Worm (Caenorhabditis elegans) whole organism, early embryonic: ENCODE data around the gene Y41D4A.7.

Source experiments
- B0310.2 ChIP-seq: sonication (generic microtip); optimal IDR thresholded peaks from 2 replicates; lab custom pipeline; 2016; ENCODE audit warnings: mild to moderate bottlenecking, missing genetic modification characterization, missing compliant biosample characterization
- F13C5.2 ChIP-seq: sonication (generic microtip); optimal IDR thresholded peaks from 2 replicates; lab custom pipeline; 2017; ENCODE audit warnings: mild to moderate bottlenecking, missing genetic modification characterization, inconsistent platforms, missing compliant biosample characterization
- aly-1 ChIP-seq: sonication (generic microtip); optimal IDR thresholded peaks from 2 replicates; lab custom pipeline; 2016; ENCODE audit warnings: missing genetic modification characterization, missing compliant biosample characterization
- ama-1 ChIP-seq: fragments of 150-350 bp; optimal IDR thresholded peaks from 2 replicates; lab custom pipeline; 2014
- ceh-13 ChIP-seq: fragments of 200-800 bp; sonication (Bioruptor generic); optimal IDR thresholded peaks from 2 replicates; lab custom pipeline; 2018; ENCODE audit warnings: mild to moderate bottlenecking, missing genetic modification characterization, missing compliant biosample characterization
- ceh-36 ChIP-seq: sonication (generic microtip); optimal IDR thresholded peaks from 2 replicates; lab custom pipeline; 2016; ENCODE audit warnings: missing genetic modification characterization, inconsistent platforms, missing compliant biosample characterization
- ets-7 ChIP-seq: sonication (generic microtip); optimal IDR thresholded peaks from 2 replicates; lab custom pipeline; 2016; ENCODE audit warnings: missing genotype, missing genetic modification characterization, missing compliant biosample characterization
- flt-1 ChIP-seq: fragments of 200-800 bp; sonication (Bioruptor generic); IDR thresholded peaks from 2 replicates; pipeline ENCODE4 v1.3.6; 2022; ENCODE audit warnings: missing genetic modification characterization, missing compliant biosample characterization
- hmbx-1 ChIP-seq: sonication (generic microtip); optimal IDR thresholded peaks from 2 replicates; lab custom pipeline; 2016; ENCODE audit warnings: mild to moderate bottlenecking, missing genetic modification characterization, missing compliant biosample characterization
- hmg-4 ChIP-seq: fragments of 200-800 bp; sonication (Bioruptor generic); optimal IDR thresholded peaks from 2 replicates; lab custom pipeline; 2018; ENCODE audit warnings: mild to moderate bottlenecking, missing genetic modification characterization, missing compliant biosample characterization
- hnd-1 ChIP-seq: sonication (generic microtip); optimal IDR thresholded peaks from 2 replicates; lab custom pipeline; 2016; ENCODE audit warnings: missing genetic modification characterization, missing compliant biosample characterization
- pes-1 ChIP-seq: fragments of 200-800 bp; sonication (Bioruptor generic); IDR thresholded peaks from 2 replicates; pipeline ENCODE4 v1.3.6; 2022; ENCODE audit warnings: missing genetic modification reagents, missing genetic modification characterization, missing compliant biosample characterization
- scrt-1 ChIP-seq: fragments of 200-800 bp; sonication (Bioruptor generic); IDR thresholded peaks from 2 replicates; pipeline ENCODE4 v1.3.6; 2022; ENCODE audit warnings: missing genetic modification characterization, missing compliant biosample characterization
- sea-1 ChIP-seq: fragments of 200-800 bp; sonication (Bioruptor generic); conservative IDR thresholded peaks from 2 replicates; pipeline ENCODE4 v1.3.6; 2022; ENCODE audit warnings: missing genetic modification characterization, missing compliant biosample characterization
- tbx-11 ChIP-seq: fragments of 200-800 bp; sonication (Bioruptor generic); IDR thresholded peaks from 2 replicates; pipeline ENCODE4 v1.3.6; 2022; ENCODE audit warnings: missing genetic modification characterization, missing compliant biosample characterization
- tbx-37 ChIP-seq: fragments of 200-800 bp; sonication (Bioruptor generic); conservative IDR thresholded peaks from 2 replicates; pipeline ENCODE4 v1.3.6; 2022; ENCODE audit warnings: missing genetic modification reagents, missing genetic modification characterization, missing compliant biosample characterization
- tra-4 ChIP-seq: sonication (generic microtip); optimal IDR thresholded peaks from 2 replicates; lab custom pipeline; 2017; ENCODE audit warnings: missing genetic modification characterization, missing compliant biosample characterization

Gene Y41D4A.7

DNA sequence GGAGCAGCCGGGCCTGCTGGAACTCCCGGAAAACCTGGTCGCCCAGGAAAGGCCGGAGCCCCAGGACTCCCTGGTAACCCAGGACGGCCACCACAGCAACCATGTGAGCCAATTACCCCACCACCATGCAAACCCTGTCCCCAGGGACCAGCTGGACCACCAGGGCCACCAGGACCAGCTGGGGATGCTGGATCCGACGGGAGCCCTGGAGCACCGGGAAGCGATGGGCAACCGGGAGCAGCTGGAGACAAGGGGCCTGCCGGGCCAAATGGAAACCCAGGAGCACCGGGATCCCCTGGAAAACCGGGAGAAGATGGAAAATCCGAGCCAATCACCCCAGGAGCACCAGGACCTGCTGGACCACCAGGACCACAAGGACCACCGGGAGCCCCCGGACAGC lies 7.7 kb upstream of the Y41D4A.7 start:
- no peak for TF ChIP-seq hmbx-1 (tag; lab: Kevin White, UChicago)
- TF ChIP-seq aly-1, result peak; percentile 75
- TF ChIP-seq tbx-11 (GFP tag; lab: Robert Waterston, UW), result no peak
- peak; percentile 47 for TF ChIP-seq hmg-4

DNA sequence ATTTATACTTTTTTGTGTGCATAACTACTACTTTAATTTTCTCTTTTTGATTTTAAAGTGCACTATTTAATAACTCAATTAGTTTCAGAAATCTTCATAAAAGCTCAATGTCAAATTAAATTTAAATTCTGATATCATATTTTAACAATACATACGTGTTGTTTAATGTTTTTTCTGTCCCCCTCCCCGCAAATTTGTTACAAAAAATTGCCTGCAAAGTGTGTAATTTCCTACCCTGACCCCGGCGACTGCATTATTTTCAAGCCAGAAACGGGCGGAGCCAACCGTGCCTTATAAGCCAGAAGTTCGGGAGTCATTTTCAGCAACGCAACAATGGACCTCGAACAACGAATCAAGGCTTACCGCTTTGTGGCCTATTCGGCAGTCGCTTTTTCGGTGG lies 6.9 kb upstream of the Y41D4A.7 start, which contains the start of gene col-108:
Gene col-108 (plus strand): TSS at position 301 of the 400 bp plus-strand sequence.
- TF ChIP-seq tbx-11 (GFP tag; lab: Robert Waterston, UW) (no peak), tbx-37 (no peak), hnd-1 (tag; lab: Kevin White, UChicago) (no peak), sea-1 (GFP tag; lab: Robert Waterston, UW) (no peak)

DNA sequence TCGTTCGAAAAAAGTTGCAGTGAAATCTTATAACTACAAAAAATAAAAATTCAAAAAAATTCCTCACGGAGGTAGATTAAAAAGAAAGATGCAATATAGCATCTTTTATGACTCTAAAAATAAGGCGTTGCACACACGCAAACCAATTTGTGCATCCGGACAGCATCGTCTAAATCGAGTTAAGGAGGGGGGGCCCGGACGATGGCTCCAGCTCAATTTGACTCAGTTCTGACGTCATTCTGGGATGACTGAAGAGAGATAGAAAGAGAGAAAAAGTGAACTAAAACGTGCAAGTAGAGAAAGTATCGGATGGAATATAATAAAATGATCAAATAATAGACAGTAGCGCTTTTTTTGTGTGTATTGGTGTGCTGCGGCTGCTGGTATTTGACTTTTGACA lies 4.6 kb upstream of the Y41D4A.7 start:
- TF ChIP-seq flt-1, result no peak
- TF ChIP-seq hmg-4, result no peak
- TF ChIP-seq hmbx-1 (tag; lab: Kevin White, UChicago), result no peak
- no peak for TF ChIP-seq tra-4
- TF ChIP-seq ets-7 (tag; lab: Kevin White, UChicago), result no peak
- TF ChIP-seq sea-1 (GFP tag; lab: Robert Waterston, UW), result no peak
- no peak for TF ChIP-seq F13C5.2 (tag; lab: Kevin White, UChicago)
- TF ChIP-seq scrt-1 (GFP tag; lab: Robert Waterston, UW), result no peak
- TF ChIP-seq aly-1, result no peak
- TF ChIP-seq tbx-11 (GFP tag; lab: Robert Waterston, UW), result no peak

DNA sequence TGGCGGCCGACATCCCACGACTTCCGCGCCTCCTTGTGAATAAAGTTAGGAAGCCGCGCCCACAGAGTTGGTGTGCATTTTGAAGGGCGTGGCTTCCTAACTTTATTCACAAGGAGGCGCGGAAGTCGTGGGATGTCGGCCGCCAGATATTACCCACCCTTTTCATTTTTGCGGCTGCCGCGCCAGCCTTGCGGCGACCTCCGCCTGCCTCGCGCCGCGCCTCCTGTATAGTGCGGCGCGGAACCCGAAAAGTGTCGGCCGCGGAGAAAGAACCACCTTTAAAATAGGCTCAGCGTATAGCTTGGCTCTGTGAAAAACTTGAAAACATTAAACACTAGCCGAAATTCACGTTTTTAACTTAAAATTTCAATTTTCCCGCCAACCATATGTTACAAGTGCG lies 2.1 kb upstream of the Y41D4A.7 start:
- TF ChIP-seq ets-7 (tag; lab: Kevin White, UChicago), result no peak
- TF ChIP-seq ceh-13 (GFP tag; lab: Kevin White, UChicago), result no peak
- TF ChIP-seq hnd-1 (tag; lab: Kevin White, UChicago), result no peak
- TF ChIP-seq hmbx-1 (tag; lab: Kevin White, UChicago), result no peak
- TF ChIP-seq scrt-1 (GFP tag; lab: Robert Waterston, UW), result no peak
- TF ChIP-seq tra-4, result no peak
- TF ChIP-seq tbx-11 (GFP tag; lab: Robert Waterston, UW), result no peak
- TF ChIP-seq pes-1, result no peak
- TF ChIP-seq ceh-36 (tag; lab: Kevin White, UChicago), result no peak
- no peak for TF ChIP-seq B0310.2 (tag; lab: Kevin White, UChicago)
- TF ChIP-seq F13C5.2 (tag; lab: Kevin White, UChicago), result no peak
- no peak for TF ChIP-seq tbx-37

DNA sequence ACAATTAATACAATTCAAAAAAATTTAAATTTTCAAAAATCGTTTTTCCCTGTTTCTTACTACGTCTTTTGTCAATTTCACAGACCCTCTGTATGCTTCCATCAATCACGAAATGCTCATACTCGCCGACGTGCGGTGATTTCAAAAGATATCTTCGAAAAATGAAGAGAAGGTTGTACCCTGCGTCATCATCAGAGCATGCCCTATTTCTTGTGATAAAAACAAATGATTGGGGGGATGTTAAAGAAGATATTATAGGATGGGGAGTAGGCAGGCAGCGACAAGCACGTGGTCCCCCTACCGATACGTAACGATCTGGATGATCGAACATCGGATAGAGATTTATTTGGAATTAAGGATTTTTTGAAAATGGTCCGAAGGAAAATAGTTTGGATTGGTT lies 2.8 kb downstream of the Y41D4A.7 start:
- TF ChIP-seq scrt-1 (GFP tag; lab: Robert Waterston, UW) (no peak), hmbx-1 (tag; lab: Kevin White, UChicago) (no peak), pes-1 (no peak), ama-1 (lab: Kevin White, UChicago) (no peak), hmg-4 (no peak), flt-1 (no peak), aly-1 (no peak), ceh-13 (GFP tag; lab: Kevin White, UChicago) (no peak), B0310.2 (tag; lab: Kevin White, UChicago) (no peak), tbx-11 (GFP tag; lab: Robert Waterston, UW) (no peak), ets-7 (tag; lab: Kevin White, UChicago) (no peak), F13C5.2 (tag; lab: Kevin White, UChicago) (no peak), ceh-36 (tag; lab: Kevin White, UChicago) (no peak), tbx-37 (no peak), tra-4 (no peak), sea-1 (GFP tag; lab: Robert Waterston, UW) (no peak), hnd-1 (tag; lab: Kevin White, UChicago) (no peak)

DNA sequence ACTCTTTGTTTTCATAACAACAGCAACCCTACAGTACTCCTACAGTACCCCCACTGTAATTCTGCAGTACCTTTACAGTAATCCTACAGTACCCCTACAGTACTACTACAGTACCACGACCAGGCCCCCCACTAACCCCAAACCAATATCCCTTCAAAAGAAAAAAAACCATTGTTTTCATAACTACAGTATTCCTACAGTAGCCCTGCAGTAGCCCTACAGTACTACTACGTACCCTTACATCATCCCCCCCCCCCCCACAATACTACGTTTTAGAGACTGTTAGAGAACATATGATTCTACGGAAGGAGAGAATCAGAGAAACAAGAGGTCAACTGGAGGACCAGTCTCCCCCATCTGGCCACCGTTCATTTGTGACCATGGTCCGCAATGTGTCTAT lies 7.9 kb downstream of the Y41D4A.7 start, which contains the start of gene Y41D4A.3:
Gene Y41D4A.3 (plus strand): TSS at position 301 of the 400 bp plus-strand sequence.
- TF ChIP-seq scrt-1 (GFP tag; lab: Robert Waterston, UW) (no peak), F13C5.2 (tag; lab: Kevin White, UChicago) (no peak), ets-7 (tag; lab: Kevin White, UChicago) (no peak), ceh-36 (tag; lab: Kevin White, UChicago) (no peak), tbx-11 (GFP tag; lab: Robert Waterston, UW) (no peak)

DNA sequence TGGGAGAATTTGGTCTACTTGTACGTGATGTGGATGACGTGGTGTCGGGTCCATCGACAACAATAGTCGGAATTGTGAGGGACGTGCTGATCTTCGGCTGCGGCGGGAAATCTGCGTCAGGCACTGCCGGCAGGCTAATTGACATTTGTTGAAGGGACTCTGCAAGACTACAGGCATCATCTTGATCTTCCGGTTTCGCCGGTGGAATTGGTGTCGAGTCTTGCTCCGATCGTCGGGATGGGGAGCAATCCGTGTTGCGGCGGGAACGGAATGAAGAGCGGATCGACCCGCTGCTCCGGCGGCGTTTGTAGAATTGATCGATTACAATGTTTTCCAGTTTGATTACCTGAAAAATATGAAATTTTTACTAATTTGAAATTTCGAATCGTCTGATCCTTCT lies 8.9 kb downstream of the Y41D4A.7 start:
- TF ChIP-seq F13C5.2 (tag; lab: Kevin White, UChicago) (no peak), tbx-37 (no peak), tra-4 (no peak), tbx-11 (GFP tag; lab: Robert Waterston, UW) (no peak), ceh-36 (tag; lab: Kevin White, UChicago) (no peak), hmg-4 (no peak), pes-1 (no peak), ama-1 (lab: Kevin White, UChicago) (no peak), scrt-1 (GFP tag; lab: Robert Waterston, UW) (no peak)

- TF ChIP-seq hnd-1 (tag; lab: Kevin White, UChicago), result no peak
- TF ChIP-seq sea-1 (GFP tag; lab: Robert Waterston, UW), result no peak
- no peak for TF ChIP-seq ets-7 (tag; lab: Kevin White, UChicago)
- no peak for TF ChIP-seq tbx-11 (GFP tag; lab: Robert Waterston, UW)
- no peak for TF ChIP-seq pes-1
- no peak for TF ChIP-seq B0310.2 (tag; lab: Kevin White, UChicago)
- no peak for TF ChIP-seq F13C5.2 (tag; lab: Kevin White, UChicago)
These were observed 10.1 kb downstream of the Y41D4A.7 start for ce11 chrIV:1751243-1751642.
